Worm (Caenorhabditis elegans): Measurements from ENCODE around the gene F57A8.6.

The F57A8.6 gene

DNA sequence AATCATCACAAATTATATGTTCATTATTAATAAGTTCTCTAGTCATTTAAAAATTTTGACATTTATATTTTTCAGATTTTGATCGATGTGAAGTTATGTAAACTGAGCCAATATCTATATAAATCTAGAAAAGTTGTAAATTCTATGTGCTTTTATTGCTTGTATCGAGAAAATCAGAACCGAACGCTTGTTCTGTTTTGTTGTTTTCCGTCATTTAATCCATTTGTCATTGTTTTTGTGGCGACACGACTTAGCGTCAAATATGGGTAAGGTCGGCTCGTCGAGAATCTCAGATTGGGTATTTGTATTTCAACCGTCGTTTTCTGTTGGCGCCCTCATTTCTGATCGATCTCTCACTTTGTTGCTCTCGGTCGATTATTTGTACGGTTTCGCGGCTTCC lies 40.6 kb upstream of the F57A8.6 start, which contains the start of gene cht-5:
cht-5 (plus strand) TSS at position 301 of the 400 bp plus-strand sequence.
- TF ChIP-seq elt-4 (tag; optimal IDR thresholded peaks at IDR 0.05) = no peak
- no peak for TF ChIP-seq ceh-48 (tag; optimal IDR thresholded peaks at IDR 0.05)
- no peak for TF ChIP-seq T23F11.4 (GFP tag; optimal IDR thresholded peaks at IDR 0.05)
- no peak for TF ChIP-seq syd-9 (tag; optimal IDR thresholded peaks at IDR 0.05)
- TF ChIP-seq tbx-2 (tag; optimal IDR thresholded peaks at IDR 0.05) = no peak

DNA sequence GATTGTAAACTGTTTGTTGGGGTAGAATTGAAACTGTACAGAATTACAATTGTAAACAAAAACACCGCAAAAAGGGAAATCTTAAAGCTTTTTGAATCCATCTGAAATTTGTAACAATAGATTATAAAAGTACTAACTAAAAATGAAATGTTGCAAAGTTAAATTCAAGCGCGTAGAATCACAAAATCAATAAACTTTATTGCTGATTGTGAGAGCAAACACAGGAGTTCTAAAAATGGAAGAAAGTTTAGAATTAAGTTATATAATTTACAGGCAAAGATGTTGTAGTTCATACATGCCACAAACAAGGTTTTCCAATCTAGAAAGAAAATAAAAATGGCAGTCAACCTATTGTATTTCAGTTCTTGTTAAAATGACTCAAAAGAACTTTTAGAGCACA lies 38.5 kb upstream of the F57A8.6 start, which contains the start of gene C08B6.3:
C08B6.3 (minus strand) TSS at position 101 of the 400 bp plus-strand sequence.
- TF ChIP-seq fkh-6 (tag; optimal IDR thresholded peaks at IDR 0.05) (no peak), dmd-4 (tag; optimal IDR thresholded peaks at IDR 0.05; ENCODE audit: borderline replicate concordance) (no peak), unc-42 (tag; optimal IDR thresholded peaks at IDR 0.05) (no peak), C38D4.7 (GFP tag; optimal IDR thresholded peaks at IDR 0.05) (no peak), fkh-10 (GFP tag; optimal IDR thresholded peaks at IDR 0.05) (no peak), ama-1 (optimal IDR thresholded peaks at IDR 0.05) (no peak), ceh-31 (tag; optimal IDR thresholded peaks at IDR 0.05) (no peak), ceh-22 (tag; optimal IDR thresholded peaks at IDR 0.05) (no peak), ztf-16 (tag; optimal IDR thresholded peaks at IDR 0.05) (no peak), mec-3 (tag; optimal IDR thresholded peaks at IDR 0.05; ENCODE audit: borderline replicate concordance) (no peak), pha-2 (tag; optimal IDR thresholded peaks at IDR 0.05) (no peak), pax-1 (tag; optimal IDR thresholded peaks at IDR 0.05) (no peak), C08G9.2 (tag; optimal IDR thresholded peaks at IDR 0.05) (no peak), odd-2 (tag; optimal IDR thresholded peaks at IDR 0.05) (no peak), sdc-2 (tag; optimal IDR thresholded peaks at IDR 0.05) (no peak), ceh-18 (tag; optimal IDR thresholded peaks at IDR 0.05) (no peak), elt-4 (tag; optimal IDR thresholded peaks at IDR 0.05) (no peak), hlh-15 (tag; optimal IDR thresholded peaks at IDR 0.05) (no peak), ref-2 (tag; optimal IDR thresholded peaks at IDR 0.05) (no peak)

DNA sequence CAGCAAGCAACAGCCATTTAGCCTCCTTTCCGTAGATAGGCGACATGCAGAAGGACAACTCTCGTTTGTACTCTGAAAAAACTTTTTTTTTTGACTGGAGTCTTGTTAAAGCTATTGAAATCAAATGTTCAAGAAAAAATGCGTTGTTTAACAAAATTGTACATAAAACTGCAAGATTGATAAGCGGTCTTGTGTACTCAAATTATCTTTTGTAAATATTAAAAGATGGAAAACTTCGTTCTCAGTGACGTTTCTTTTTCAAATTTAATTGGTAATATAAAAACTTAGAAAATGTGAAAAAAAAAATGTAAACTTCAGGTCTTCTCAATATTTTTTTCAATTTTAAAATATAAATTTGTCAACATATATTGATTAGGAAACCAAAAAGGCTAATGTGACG lies 37.4 kb upstream of the F57A8.6 start:
- TF ChIP-seq pqm-1 (tag; optimal IDR thresholded peaks at IDR 0.05) (no peak), ceh-34 (tag; optimal IDR thresholded peaks at IDR 0.05) (no peak), pat-9 (tag; optimal IDR thresholded peaks at IDR 0.05) (no peak), elt-2 (tag; optimal IDR thresholded peaks at IDR 0.05) (no peak), zip-5 (tag; optimal IDR thresholded peaks at IDR 0.05) (no peak), C08G9.2 (tag; optimal IDR thresholded peaks at IDR 0.05) (no peak), ttx-3 (tag; optimal IDR thresholded peaks at IDR 0.05) (no peak)

DNA sequence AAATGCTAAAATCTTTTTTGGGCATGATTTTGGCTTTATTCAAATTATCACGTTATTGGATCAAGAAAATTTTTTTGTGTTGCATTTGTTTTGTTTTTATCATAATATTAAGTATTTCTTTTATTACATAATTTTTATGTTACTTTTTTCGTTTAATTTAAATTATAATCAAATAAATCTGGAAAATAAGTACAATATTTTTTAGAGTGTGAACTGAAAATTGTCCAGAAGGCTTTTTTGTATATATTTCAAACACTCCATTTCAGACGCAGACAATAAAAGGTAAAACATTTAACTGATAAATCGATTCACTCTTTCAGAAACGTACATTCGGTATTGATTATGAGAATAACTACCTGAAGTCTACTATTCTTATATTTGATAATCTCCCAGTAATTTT lies 33.6 kb upstream of the F57A8.6 start, which contains the start of gene C08B6.11:
C08B6.11 (plus strand) TSS at position 301 of the 400 bp plus-strand sequence.
- TF ChIP-seq ceh-30 (tag; optimal IDR thresholded peaks at IDR 0.05) = no peak
- no peak for TF ChIP-seq ceh-14 (tag; optimal IDR thresholded peaks at IDR 0.05)
- no peak for TF ChIP-seq elt-2 (tag; optimal IDR thresholded peaks at IDR 0.05)
- no peak for TF ChIP-seq elt-4 (tag; optimal IDR thresholded peaks at IDR 0.05)
- no peak for TF ChIP-seq ceh-18 (tag; optimal IDR thresholded peaks at IDR 0.05)
- no peak for TF ChIP-seq gmeb-2 (tag; optimal IDR thresholded peaks at IDR 0.05)
- no peak for TF ChIP-seq C08G9.2 (tag; optimal IDR thresholded peaks at IDR 0.05)
- TF ChIP-seq hlh-15 (tag; optimal IDR thresholded peaks at IDR 0.05) = no peak
- TF ChIP-seq mec-3 (tag; optimal IDR thresholded peaks at IDR 0.05; ENCODE audit: borderline replicate concordance) = no peak
- TF ChIP-seq ahr-1 (tag; optimal IDR thresholded peaks at IDR 0.05) = no peak
- TF ChIP-seq C38D4.7 (GFP tag; optimal IDR thresholded peaks at IDR 0.05) = no peak
- no peak for TF ChIP-seq pha-2 (tag; optimal IDR thresholded peaks at IDR 0.05)
- TF ChIP-seq K02D7.2 (tag; optimal IDR thresholded peaks at IDR 0.05) = no peak
- TF ChIP-seq ceh-6 (GFP tag; optimal IDR thresholded peaks at IDR 0.05) = no peak
- no peak for TF ChIP-seq odd-2 (tag; optimal IDR thresholded peaks at IDR 0.05)
- TF ChIP-seq ets-4 (tag; optimal IDR thresholded peaks at IDR 0.05) = no peak
- no peak for TF ChIP-seq ztf-16 (tag; optimal IDR thresholded peaks at IDR 0.05)

DNA sequence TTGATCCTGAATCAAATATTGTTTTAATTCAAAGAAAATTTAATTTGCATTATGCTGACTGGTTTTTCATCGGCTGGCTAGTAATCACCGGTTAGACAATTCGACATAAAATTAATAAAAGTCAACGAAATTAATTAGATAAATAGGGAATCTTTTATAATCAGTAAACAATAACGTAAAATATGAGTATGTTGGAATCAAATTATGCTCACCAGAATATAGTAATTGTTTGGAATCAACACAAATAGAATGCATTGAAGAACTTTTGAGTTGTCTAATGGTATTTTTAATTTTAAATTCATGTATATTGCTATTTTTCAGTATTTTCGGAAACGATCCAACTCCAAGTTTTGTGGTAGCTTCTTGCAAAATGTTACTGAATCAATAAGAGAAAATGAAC lies 31.7 kb upstream of the F57A8.6 start, which contains the start of gene C08B6.2:
C08B6.2 (plus strand) TSS at position 301 of the 400 bp plus-strand sequence.
- TF ChIP-seq ceh-48 (tag; optimal IDR thresholded peaks at IDR 0.05) (no peak), sox-2 (GFP tag; IDR thresholded peaks at IDR 0.05) (no peak), tbx-7 (tag; optimal IDR thresholded peaks at IDR 0.05) (no peak), npax-4 (tag; optimal IDR thresholded peaks at IDR 0.05) (no peak), dmd-4 (tag; optimal IDR thresholded peaks at IDR 0.05; ENCODE audit: borderline replicate concordance) (no peak), ceh-31 (tag; optimal IDR thresholded peaks at IDR 0.05) (no peak), ceh-18 (tag; optimal IDR thresholded peaks at IDR 0.05) (no peak), fkh-10 (GFP tag; optimal IDR thresholded peaks at IDR 0.05) (no peak), ref-2 (tag; optimal IDR thresholded peaks at IDR 0.05) (no peak), K09A11.1 (tag; optimal IDR thresholded peaks at IDR 0.05; ENCODE audit: insufficient read depth) (no peak), madf-2 (tag; optimal IDR thresholded peaks at IDR 0.05) (no peak)

All from whole organism, late embryonic.